Fruit fly (Drosophila melanogaster): ENCODE measurements around the gene CG14383.

DNA sequence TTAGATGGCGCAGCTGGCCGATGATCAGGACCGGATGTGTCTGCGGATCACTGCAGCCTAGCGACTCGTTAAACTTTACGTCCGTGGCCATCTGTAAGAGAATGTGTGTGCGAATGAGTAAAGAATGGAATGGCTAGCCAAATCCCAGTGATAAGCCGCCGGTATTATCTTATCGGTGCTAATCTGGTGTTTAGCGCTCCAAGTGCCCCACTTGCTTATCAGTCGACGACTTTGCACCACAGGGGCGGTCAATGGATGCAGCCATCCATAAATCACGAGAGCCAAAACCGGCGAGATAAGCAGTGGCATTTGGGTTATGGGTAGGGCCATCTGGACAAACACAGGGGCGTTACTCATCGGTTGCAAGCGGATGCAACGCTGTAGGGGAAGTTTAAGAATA is 28.1 kb downstream of the CG14383 start:
- TF ChIP-seq insv (optimal IDR thresholded peaks at IDR 0.05) (no peak), ttk (optimal IDR thresholded peaks at IDR 0.05) (no peak), Myc (optimal IDR thresholded peaks at IDR 0.05) (no peak), psq (optimal IDR thresholded peaks at IDR 0.05) (no peak)

Measured in Kc167 (cell line).